Worm (Caenorhabditis elegans) whole organism, midembryonic: ENCODE measurements around the gene T19D2.3.

Source experiments
- cog-1 ChIP-seq: sonication (generic microtip); optimal IDR thresholded peaks from 2 replicates; lab custom pipeline; 2016; ENCODE audit warnings: missing genetic modification characterization, missing compliant biosample characterization
- flt-1 ChIP-seq: fragments of 200-800 bp; sonication (Bioruptor generic); IDR thresholded peaks from 2 replicates; pipeline ENCODE4 v1.3.6; 2022; ENCODE audit warnings: missing genetic modification characterization, missing compliant biosample characterization
- klf-2 ChIP-seq: fragments of 200-800 bp; sonication (Bioruptor generic); conservative IDR thresholded peaks from 2 replicates; pipeline ENCODE4 v1.3.6; 2022; ENCODE audit warnings: missing genetic modification reagents, missing genetic modification characterization, missing compliant biosample characterization
- med-1 ChIP-seq: sonication (generic microtip); optimal IDR thresholded peaks from 2 replicates; lab custom pipeline; 2017; ENCODE audit warnings: missing genetic modification characterization, mild to moderate bottlenecking, missing compliant biosample characterization, antibody characterized with exemption, missing genetic modification reagents; ENCODE audit not compliant: insufficient read depth
- tab-1 ChIP-seq: fragments of 200-800 bp; sonication (Bioruptor generic); IDR thresholded peaks from 2 replicates; pipeline ENCODE4 v1.3.6; 2022; ENCODE audit warnings: missing genetic modification characterization, missing compliant biosample characterization
- ztf-23 ChIP-seq: fragments of 200-800 bp; sonication (Bioruptor generic); IDR thresholded peaks from 2 replicates; pipeline ENCODE4 v1.3.6; 2022; ENCODE audit warnings: missing genetic modification reagents, missing genetic modification characterization, missing compliant biosample characterization
- ztf-29 ChIP-seq: fragments of 200-800 bp; sonication (Bioruptor generic); IDR thresholded peaks from 2 replicates; pipeline ENCODE4 v1.3.6; 2022; ENCODE audit warnings: missing genetic modification reagents, missing genetic modification characterization, missing compliant biosample characterization

ce11 chrX:3898255-3899177, 40.5 kb upstream of the T19D2.3 start:
- TF ChIP-seq klf-2 (no peak), ztf-23 (no peak), flt-1 (GFP tag; lab: Robert Waterston, UW) (no peak), cog-1 (tag; lab: Kevin White, UChicago) (no peak), ztf-29 (GFP tag; lab: Robert Waterston, UW) (no peak), tab-1 (no peak), med-1 (GFP tag; lab: Kevin White, UChicago) (no peak)
